Worm (Caenorhabditis elegans): ENCODE results near the gene F57B9.8.
A peak's percentile ranks its signal among the peaks of the same experiment; 100 is the strongest.

The F57B9.8 gene

DNA sequence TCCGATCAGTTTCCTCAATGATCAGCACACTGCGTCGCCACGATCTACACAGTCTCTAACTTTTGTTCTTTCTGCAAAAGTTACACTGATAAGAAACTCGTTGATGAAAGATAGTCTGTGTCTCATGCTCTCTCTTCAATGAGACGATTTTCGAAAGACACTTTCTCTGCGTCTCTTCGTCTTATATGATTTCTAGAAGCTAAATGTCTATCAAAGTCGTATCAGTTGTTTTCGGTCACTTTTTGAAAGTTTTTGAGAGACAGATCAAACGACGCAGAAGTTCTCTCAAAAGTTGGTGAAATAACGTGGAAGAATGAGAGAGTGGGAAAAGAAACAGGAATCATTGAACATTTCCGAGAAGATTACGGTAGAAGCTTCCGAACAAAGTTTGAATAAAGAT, 40.0 kb downstream of the F57B9.8 start (continued):
- TF ChIP-seq egl-43 (GFP tag; IDR thresholded peaks at IDR 0.05), result no peak
- peak; percentile 43 to 84 for TF ChIP-seq lsy-2 (tag; optimal IDR thresholded peaks at IDR 0.05)
- no peak for TF ChIP-seq snpc-1.2 (GFP tag; IDR thresholded peaks at IDR 0.05)
- peak; percentile 31 for TF ChIP-seq mes-2 (tag; optimal IDR thresholded peaks at IDR 0.05; ENCODE audit: poor library complexity, severe bottlenecking)
- TF ChIP-seq ceh-32 (tag; optimal IDR thresholded peaks at IDR 0.05; ENCODE audit: poor library complexity), result no peak
- TF ChIP-seq zfp-3 (GFP tag; conservative IDR thresholded peaks at IDR 0.05), result 0 out of 2 replicates have a peak, but pooled peaks have one; percentile 51
- no peak for TF ChIP-seq ceh-82 (tag; optimal IDR thresholded peaks at IDR 0.05)
- TF ChIP-seq nhr-77 (tag; optimal IDR thresholded peaks at IDR 0.05), result peak; percentile 45
- TF ChIP-seq F26F4.8 (GFP tag; conservative IDR thresholded peaks at IDR 0.05), result no peak
- no peak for TF ChIP-seq jun-1 (tag; optimal IDR thresholded peaks at IDR 0.05)
- TF ChIP-seq mdl-1 (tag; optimal IDR thresholded peaks at IDR 0.05), result peak in 1 of 2 experiments; percentile 75
- TF ChIP-seq nhr-42 (GFP tag; IDR thresholded peaks at IDR 0.05), result no peak
- peak; percentile 37 for TF ChIP-seq lin-13 (GFP tag; optimal IDR thresholded peaks at IDR 0.05)
- peak; percentile 50; the same call in 1 of the 2 replicates for TF ChIP-seq php-3 (GFP tag; IDR thresholded peaks at IDR 0.05)
- TF ChIP-seq dmd-6 (GFP tag; IDR thresholded peaks at IDR 0.05), result peak; percentile 98
- TF ChIP-seq lin-15B (tag; optimal IDR thresholded peaks at IDR 0.05), result no peak
- TF ChIP-seq ztf-7 (tag; optimal IDR thresholded peaks at IDR 0.05), result no peak
- 0 out of 2 replicates have a peak, but pooled peaks have one; percentile 44 for TF ChIP-seq arid-1 (GFP tag; conservative IDR thresholded peaks at IDR 0.05)
- TF ChIP-seq skn-1 (tag; optimal IDR thresholded peaks at IDR 0.05), result no peak
- TF ChIP-seq ceh-20 (GFP tag; IDR thresholded peaks at IDR 0.05), result 0 out of 2 replicates have a peak, but pooled peaks have one; percentile 47
- TF ChIP-seq zfp-2 (tag; optimal IDR thresholded peaks at IDR 0.05), result no peak
- no peak for TF ChIP-seq zip-11 (GFP tag; IDR thresholded peaks at IDR 0.05)
- TF ChIP-seq nhr-102 (tag; optimal IDR thresholded peaks at IDR 0.05), result peak; percentile 63
- no peak for TF ChIP-seq madf-5 (GFP tag; IDR thresholded peaks at IDR 0.05)
- TF ChIP-seq dve-1 (tag; optimal IDR thresholded peaks at IDR 0.05; ENCODE audit: insufficient read depth), result peak; percentile 94
- TF ChIP-seq dmd-8 (GFP tag; IDR thresholded peaks at IDR 0.05), result no peak
- no peak for TF ChIP-seq sdz-12 (GFP tag; optimal IDR thresholded peaks at IDR 0.05)
- TF ChIP-seq ama-1 (optimal IDR thresholded peaks at IDR 0.05), result peak; percentile 27
- no peak for TF ChIP-seq R02D3.7 (tag; optimal IDR thresholded peaks at IDR 0.05)
- TF ChIP-seq attf-4 (tag; optimal IDR thresholded peaks at IDR 0.05), result no peak
- TF ChIP-seq ceh-28 (tag; optimal IDR thresholded peaks at IDR 0.05), result no peak
- peak in 1 of 2 experiments; percentile 99 for TF ChIP-seq unc-62 (GFP tag; optimal IDR thresholded peaks at IDR 0.05 in 1 of 2)
- no peak for TF ChIP-seq unc-62 (tag; optimal IDR thresholded peaks at IDR 0.05)
- TF ChIP-seq pha-4 (GFP tag; IDR thresholded peaks at IDR 0.05), result no peak
- TF ChIP-seq pha-4 (tag; optimal IDR thresholded peaks at IDR 0.05), result no peak
- TF ChIP-seq duxl-1 (tag; optimal IDR thresholded peaks at IDR 0.05; ENCODE audit: poor library complexity), result no peak
- TF ChIP-seq F49E8.2 (tag; optimal IDR thresholded peaks at IDR 0.05; ENCODE audit: borderline replicate concordance), result no peak
- TF ChIP-seq lin-1 (GFP tag; IDR thresholded peaks at IDR 0.05), result peak; percentile 67
- peak; percentile 76 for TF ChIP-seq T20F7.1 (GFP tag; optimal IDR thresholded peaks at IDR 0.05)
- peak; percentile 73; the same call in 1 of the 2 replicates for TF ChIP-seq saeg-2 (GFP tag; IDR thresholded peaks at IDR 0.05)
- peak in 1 of 2 experiments; percentile 0 for TF ChIP-seq hif-1 (tag; optimal IDR thresholded peaks at IDR 0.05)
- peak; percentile 66 for TF ChIP-seq T26A8.4 (GFP tag; IDR thresholded peaks at IDR 0.05)
- TF ChIP-seq F44E2.7 (GFP tag; IDR thresholded peaks at IDR 0.05), result no peak
- TF ChIP-seq lin-39 (tag; optimal IDR thresholded peaks at IDR 0.05), result no peak
- no peak for TF ChIP-seq ztf-11 (tag; optimal IDR thresholded peaks at IDR 0.05)
- TF ChIP-seq ZK546.5 (tag; optimal IDR thresholded peaks at IDR 0.05), result no peak
- no peak for TF ChIP-seq D1046.2 (GFP tag; IDR thresholded peaks at IDR 0.05)
- TF ChIP-seq F37D6.2 (tag; optimal IDR thresholded peaks at IDR 0.05), result no peak
- no peak for TF ChIP-seq daf-12 (tag; optimal IDR thresholded peaks at IDR 0.05)
- TF ChIP-seq F10B5.3 (tag; optimal IDR thresholded peaks at IDR 0.05), result no peak
- no peak for TF ChIP-seq unc-39 (tag; optimal IDR thresholded peaks at IDR 0.05)
- TF ChIP-seq mxl-2 (GFP tag; conservative IDR thresholded peaks at IDR 0.05), result peak; percentile 82

All from whole organism, L4 larva.